Worm (Caenorhabditis elegans) whole organism, young adult: ENCODE data around the gene srx-131.

Source experiments
- nfyb-1 ChIP-seq: fragments of 200-800 bp; sonication (Bioruptor generic); IDR thresholded peaks from 2 replicates; pipeline ENCODE4 v1.3.6; 2022; ENCODE audit warnings: missing genetic modification reagents, missing genetic modification characterization, missing compliant biosample characterization
- unc-62 ChIP-seq: fragments of 150-350 bp; optimal IDR thresholded peaks from 2 replicates; lab custom pipeline; 2014; ENCODE audit warnings: missing biosample characterization, missing genetic modification reagents, missing genetic modification characterization

- TF ChIP-seq nfyb-1: no peak
- no peak for TF ChIP-seq unc-62
These were observed 47.5 kb downstream of the srx-131 start, which contains the start of gene sptl-3 for ce11 chrV:13892457-13893375.
